Fruit fly (Drosophila melanogaster) whole organism, embryonic: ENCODE measurements around the gene CG9270.
A peak's percentile ranks its signal among the peaks of the same experiment; 100 is the strongest.

Experiments used
- Abd-B ChIP-seq: fragments of 200-800 bp; sonication (Bioruptor generic); optimal IDR thresholded peaks from 2 replicates; lab custom pipeline; 2018; ENCODE audit warnings: missing biosample characterization, mild to moderate bottlenecking, missing genetic modification characterization, moderate library complexity
- Atf3 ChIP-seq: fragments of 200-800 bp; sonication (Bioruptor generic); optimal IDR thresholded peaks from 3 replicates; lab custom pipeline; 2016; ENCODE audit warnings: missing biosample characterization, missing genetic modification characterization
- Atf6 ChIP-seq: fragments of 200-800 bp; sonication (Bioruptor generic); IDR thresholded peaks from 2 replicates; pipeline ENCODE4 v1.3.6; 2022; ENCODE audit warnings: missing biosample characterization, missing genetic modification characterization
- Bgb ChIP-seq: fragments of 200-800 bp; sonication (Bioruptor generic); IDR thresholded peaks from 2 replicates; pipeline ENCODE4 v1.3.6; 2022; ENCODE audit warnings: missing biosample characterization, missing genetic modification characterization; ENCODE audit not compliant: partially characterized antibody
- CG1024 ChIP-seq: fragments of 200-800 bp; sonication (Bioruptor generic); IDR thresholded peaks from 2 replicates; pipeline ENCODE4 v1.3.6; 2022; ENCODE audit warnings: missing biosample characterization, missing genetic modification characterization
- CG10321 ChIP-seq: fragments of 200-800 bp; sonication (Bioruptor generic); IDR thresholded peaks from 2 replicates; pipeline ENCODE4 v1.3.6; 2022; ENCODE audit warnings: missing biosample characterization, missing genetic modification characterization
- CG10565 ChIP-seq: fragments of 200-800 bp; sonication (Bioruptor generic); optimal IDR thresholded peaks from 3 replicates; lab custom pipeline; 2016; ENCODE audit warnings: missing biosample characterization, mild to moderate bottlenecking, missing genetic modification characterization
- CG10654 ChIP-seq: fragments of 200-800 bp; sonication (Bioruptor generic); optimal IDR thresholded peaks from 2 replicates; lab custom pipeline; 2016; ENCODE audit warnings: missing biosample characterization, missing genetic modification characterization
- CG11247 ChIP-seq: fragments of 200-800 bp; sonication (Bioruptor generic); IDR thresholded peaks from 2 replicates; pipeline ENCODE4 v1.3.6; 2022; ENCODE audit warnings: missing biosample characterization, missing genetic modification characterization
- CG11504 ChIP-seq: fragments of 200-800 bp; sonication (Bioruptor generic); optimal IDR thresholded peaks from 3 replicates; lab custom pipeline; 2019; ENCODE audit warnings: missing biosample characterization, mild to moderate bottlenecking, missing genetic modification characterization, moderate library complexity
- CG12659 ChIP-seq: fragments of 200-800 bp; sonication (Bioruptor generic); optimal IDR thresholded peaks from 3 replicates; lab custom pipeline; 2017; ENCODE audit warnings: mild to moderate bottlenecking, missing biosample characterization, missing genetic modification reagents, missing genetic modification characterization
- CG13287 ChIP-seq: fragments of 200-800 bp; sonication (Bioruptor generic); IDR thresholded peaks from 2 replicates; pipeline ENCODE4 v1.3.6; 2022; ENCODE audit warnings: missing biosample characterization, missing genetic modification characterization; ENCODE audit not compliant: partially characterized antibody
- CG13624 ChIP-seq: fragments of 200-800 bp; sonication (Bioruptor generic); optimal IDR thresholded peaks from 2 replicates; lab custom pipeline; 2016; ENCODE audit warnings: missing biosample characterization, missing genetic modification characterization
- CG15514 ChIP-seq: fragments of 200-800 bp; sonication (Bioruptor generic); optimal IDR thresholded peaks from 3 replicates; lab custom pipeline; 2017; ENCODE audit warnings: missing biosample characterization, missing genetic modification characterization, mild to moderate bottlenecking, moderate library complexity, missing genetic modification reagents
- CG1603 ChIP-seq: fragments of 200-800 bp; sonication (Bioruptor generic); optimal IDR thresholded peaks from 2 replicates; lab custom pipeline; 2019; ENCODE audit warnings: missing biosample characterization, mild to moderate bottlenecking, missing genetic modification characterization, moderate library complexity
- CG18262 ChIP-seq: fragments of 200-800 bp; optimal IDR thresholded peaks from 3 replicates; lab custom pipeline; 2019; ENCODE audit warnings: missing biosample characterization, mild to moderate bottlenecking, missing genetic modification characterization, moderate library complexity
- CG2116 ChIP-seq: fragments of 200-800 bp; sonication (Bioruptor generic); optimal IDR thresholded peaks from 3 replicates; lab custom pipeline; 2018; ENCODE audit warnings: missing biosample characterization, mild to moderate bottlenecking, missing genetic modification characterization
- CG3281 ChIP-seq: fragments of 200-800 bp; sonication (Bioruptor generic); optimal IDR thresholded peaks from 3 replicates; lab custom pipeline; 2017; ENCODE audit warnings: missing biosample characterization, mild to moderate bottlenecking, missing genetic modification characterization
- CG3726 ChIP-seq: fragments of 200-800 bp; sonication (Bioruptor generic); IDR thresholded peaks from 3 replicates; pipeline ENCODE4, ENCODE4 v1.3.6; 2022; ENCODE audit warnings: missing biosample characterization, missing genetic modification characterization
- CG7556 ChIP-seq: fragments of 200-800 bp; sonication (Bioruptor generic); optimal IDR thresholded peaks from 2 replicates; lab custom pipeline; 2017; ENCODE audit warnings: missing biosample characterization, mild to moderate bottlenecking, missing genetic modification characterization
- CG7745 ChIP-seq: fragments of 200-800 bp; sonication (Bioruptor generic); optimal IDR thresholded peaks from 2 replicates; lab custom pipeline; 2018; ENCODE audit warnings: missing biosample characterization, mild to moderate bottlenecking, missing genetic modification characterization, moderate library complexity
- CG8924 ChIP-seq: fragments of 200-800 bp; optimal IDR thresholded peaks from 3 replicates; lab custom pipeline; 2019; ENCODE audit warnings: missing biosample characterization, mild to moderate bottlenecking, missing genetic modification characterization, moderate library complexity
- CG9437 ChIP-seq: fragments of 200-800 bp; sonication (Bioruptor generic); optimal IDR thresholded peaks from 2 replicates; lab custom pipeline; 2018; ENCODE audit warnings: missing biosample characterization, mild to moderate bottlenecking, missing genetic modification characterization
- CTCF ChIP-seq: fragments of 200-800 bp; sonication (Bioruptor generic); optimal IDR thresholded peaks from 2 replicates; lab custom pipeline; 2017; ENCODE audit warnings: missing biosample characterization, mild to moderate bottlenecking, missing genetic modification characterization, moderate library complexity
- Dbx ChIP-seq: fragments of 200-800 bp; sonication (Bioruptor generic); IDR thresholded peaks from 3 replicates; pipeline ENCODE4 v1.3.6; 2022; ENCODE audit warnings: missing biosample characterization, missing genetic modification characterization
- Dip2 ChIP-seq: fragments of 200-800 bp; sonication (Bioruptor generic); IDR thresholded peaks from 2 replicates; pipeline ENCODE4 v1.3.6; 2022; ENCODE audit warnings: missing biosample characterization, missing genetic modification characterization
- Dp ChIP-seq: fragments of 200-800 bp; sonication (Bioruptor generic); optimal IDR thresholded peaks from 2 replicates; lab custom pipeline; 2018; ENCODE audit warnings: missing biosample characterization, mild to moderate bottlenecking, missing genetic modification characterization, moderate library complexity
- Dref ChIP-seq: fragments of 200-800 bp; sonication (Bioruptor generic); IDR thresholded peaks from 2 replicates; pipeline ENCODE4 v1.3.6; 2022; ENCODE audit warnings: missing biosample characterization, missing genetic modification characterization
- Ets97D ChIP-seq: fragments of 200-800 bp; sonication (Bioruptor generic); optimal IDR thresholded peaks from 3 replicates; lab custom pipeline; 2016; ENCODE audit warnings: missing biosample characterization, missing genetic modification characterization
- Myb ChIP-seq: fragments of 200-800 bp; sonication (Bioruptor generic); optimal IDR thresholded peaks from 2 replicates; lab custom pipeline; 2016; ENCODE audit warnings: missing biosample characterization, missing genetic modification characterization
- Nf-YB ChIP-seq: fragments of 200-800 bp; sonication (Bioruptor generic); optimal IDR thresholded peaks from 3 replicates; lab custom pipeline; 2019; ENCODE audit warnings: missing biosample characterization, mild to moderate bottlenecking, missing genetic modification characterization, moderate library complexity
- Sin3A ChIP-seq: fragments of >200 bp; optimal IDR thresholded peaks from 2 replicates; lab custom pipeline; 2018
- Sry-δ ChIP-seq: fragments of 200-800 bp; sonication (Bioruptor generic); optimal IDR thresholded peaks from 2 replicates; lab custom pipeline; 2016; ENCODE audit warnings: missing biosample characterization, missing genetic modification characterization
- Trl ChIP-seq, 3 experiments: fragments of >200 bp in 2 of 3; fragments of 200-800 bp in 1 of 3; sonication (Bioruptor generic) in 1 of 3; optimal IDR thresholded peaks; 2 replicates in 1 of 3; 3 replicates in 2 of 3; lab custom pipeline; 2016 to 2017; ENCODE audit warnings: missing biosample characterization in 1 of 3, missing genetic modification characterization in 1 of 3
- YL-1 ChIP-seq: fragments of 200-800 bp; sonication (Bioruptor generic); optimal IDR thresholded peaks from 3 replicates; lab custom pipeline; 2017; ENCODE audit warnings: missing biosample characterization, mild to moderate bottlenecking, missing genetic modification characterization
- aop ChIP-seq: fragments of 200-800 bp; sonication (Bioruptor generic); IDR thresholded peaks from 2 replicates; pipeline ENCODE4 v1.3.6; 2022; ENCODE audit warnings: missing biosample characterization, missing genetic modification characterization
- br ChIP-seq: fragments of >200 bp; optimal IDR thresholded peaks from 2 replicates; lab custom pipeline; 2017
- cato ChIP-seq: fragments of 200-800 bp; sonication (Bioruptor generic); optimal IDR thresholded peaks from 2 replicates; lab custom pipeline; 2016; ENCODE audit warnings: missing biosample characterization, missing genetic modification characterization, borderline replicate concordance
- grau ChIP-seq: fragments of 200-800 bp; optimal IDR thresholded peaks from 3 replicates; lab custom pipeline; 2019; ENCODE audit warnings: missing biosample characterization, mild to moderate bottlenecking, missing genetic modification characterization, moderate library complexity
- gsb-n ChIP-seq: fragments of 200-800 bp; sonication (Bioruptor generic); optimal IDR thresholded peaks from 3 replicates; lab custom pipeline; 2018; ENCODE audit warnings: missing biosample characterization, mild to moderate bottlenecking, missing genetic modification characterization
- hbn ChIP-seq: fragments of 200-800 bp; sonication (Bioruptor generic); IDR thresholded peaks from 2 replicates; pipeline ENCODE4 v1.3.6; 2022; ENCODE audit warnings: missing biosample characterization, missing genetic modification characterization; ENCODE audit not compliant: partially characterized antibody
- her ChIP-seq: fragments of 200-800 bp; sonication (Bioruptor generic); optimal IDR thresholded peaks from 2 replicates; lab custom pipeline; 2016; ENCODE audit warnings: missing biosample characterization, missing genetic modification characterization
- pan ChIP-seq, 4 experiments: fragments of >200 bp in 3 of 4; fragments of 200-800 bp in 1 of 4; sonication (Bioruptor generic) in 1 of 4; optimal IDR thresholded peaks in 3 of 4; IDR thresholded peaks in 1 of 4; 2 replicates each; pipeline versions ENCODE4 v1.3.6 to Lab custom; 2017 to 2022; ENCODE audit warnings: missing biosample characterization in 2 of 4, missing genetic modification characterization in 2 of 4, mixed read lengths in 1 of 4
- pb ChIP-seq: fragments of 200-800 bp; sonication (Bioruptor generic); optimal IDR thresholded peaks from 3 replicates; lab custom pipeline; 2016; ENCODE audit warnings: missing biosample characterization, missing genetic modification characterization
- phol ChIP-seq: fragments of 200-800 bp; sonication (Bioruptor generic); optimal IDR thresholded peaks from 3 replicates; lab custom pipeline; 2018; ENCODE audit warnings: missing biosample characterization, mild to moderate bottlenecking, missing genetic modification characterization, moderate library complexity
- run ChIP-seq: fragments of 200-800 bp; sonication (Bioruptor generic); optimal IDR thresholded peaks from 3 replicates; lab custom pipeline; 2018; ENCODE audit warnings: missing biosample characterization, mild to moderate bottlenecking, missing genetic modification characterization
- sens ChIP-seq: fragments of 200-800 bp; sonication (Bioruptor generic); peaks from one replicate; lab custom pipeline; 2016; ENCODE audit warnings: missing biosample characterization, missing genetic modification characterization
- sisA ChIP-seq: fragments of 200-800 bp; sonication (Bioruptor generic); IDR thresholded peaks from 2 replicates; pipeline ENCODE4 v1.3.6; 2022; ENCODE audit warnings: missing biosample characterization, missing genetic modification characterization
- sr ChIP-seq: fragments of 200-800 bp; sonication (Bioruptor generic); IDR thresholded peaks from 3 replicates; pipeline ENCODE4 v1.3.6; 2022; ENCODE audit warnings: missing biosample characterization, missing genetic modification characterization
- stwl ChIP-seq: fragments of 200-800 bp; sonication (Bioruptor generic); optimal IDR thresholded peaks from 3 replicates; lab custom pipeline; 2018; ENCODE audit warnings: missing biosample characterization, mild to moderate bottlenecking, missing genetic modification characterization, moderate library complexity
- trem ChIP-seq: fragments of 200-800 bp; optimal IDR thresholded peaks from 3 replicates; lab custom pipeline; 2019; ENCODE audit warnings: missing biosample characterization, mild to moderate bottlenecking, missing genetic modification characterization, moderate library complexity
- yki ChIP-seq: fragments of >200 bp; optimal IDR thresholded peaks from 3 replicates; lab custom pipeline; 2018

The CG9270 gene

dm6 chr2L:20927653-20928052, 6.3 kb downstream of the CG9270 start, which contains the start of gene Nthl1:
Gene Nthl1 (minus strand): TSS chr2L:20927860.
- no peak for TF ChIP-seq Trl (optimal IDR thresholded peaks at IDR 0.05; lab: Kevin White, UChicago)
- no peak for TF ChIP-seq Trl (GFP tag; optimal IDR thresholded peaks at IDR 0.05; lab: Kevin White, UChicago)
- TF ChIP-seq hbn (GFP tag; lab: Robert Waterston, UW): 0 out of 2 replicates have a peak, but pooled peaks have one; percentile 33
- TF ChIP-seq Sry-δ: peak; percentile 40
- no peak for TF ChIP-seq CG12659 (GFP tag; lab: Kevin White, UChicago)
- TF ChIP-seq CG9437 (GFP tag; lab: Kevin White, UChicago): no peak
- no peak for TF ChIP-seq CG8924
- no peak for TF ChIP-seq br (lab: Kevin White, UChicago)
- TF ChIP-seq Abd-B (GFP tag; lab: Kevin White, UChicago): no peak
- no peak for TF ChIP-seq Dip2 (GFP tag; lab: Robert Waterston, UW)
- TF ChIP-seq phol (tag; lab: Kevin White, UChicago): peak; percentile 71
- TF ChIP-seq sisA (GFP tag; lab: Robert Waterston, UW): no peak
- TF ChIP-seq Atf3 (GFP tag; lab: Kevin White, UChicago): no peak
- no peak for TF ChIP-seq CG10321 (GFP tag; lab: Robert Waterston, UW)
- TF ChIP-seq CG3281: no peak
- TF ChIP-seq Dp: peak; percentile 91
- TF ChIP-seq aop (GFP tag; lab: Robert Waterston, UW): no peak
- TF ChIP-seq CG13624 (GFP tag; lab: Kevin White, UChicago): no peak
- TF ChIP-seq CG7745 (tag; lab: Kevin White, UChicago): no peak
- no peak for TF ChIP-seq CG3726
- TF ChIP-seq CG11247 (GFP tag; lab: Robert Waterston, UW): no peak
- TF ChIP-seq CG10654 (GFP tag; lab: Kevin White, UChicago): no peak
- TF ChIP-seq CG1603 (tag; lab: Kevin White, UChicago): peak; percentile 50
- TF ChIP-seq CG18262 (tag; lab: Kevin White, UChicago): no peak
- peak; percentile 28 for TF ChIP-seq sens (GFP tag; lab: Kevin White, UChicago)
- peak; percentile 65 for TF ChIP-seq Dref (GFP tag; lab: Robert Waterston, UW)
- no peak for TF ChIP-seq cato (GFP tag; lab: Kevin White, UChicago)
- TF ChIP-seq pan (optimal IDR thresholded peaks at IDR 0.05; lab: Kevin White, UChicago): no peak
- TF ChIP-seq pan (GFP tag; optimal IDR thresholded peaks at IDR 0.05 in 1 of 2, IDR thresholded peaks at IDR 0.05 in 1 of 2): no peak
- TF ChIP-seq Bgb (GFP tag; lab: Robert Waterston, UW): 0 out of 2 replicates have a peak, but pooled peaks have one; percentile 32
- no peak for TF ChIP-seq Atf6 (GFP tag; lab: Robert Waterston, UW)
- no peak for TF ChIP-seq her (GFP tag; lab: Kevin White, UChicago)
- TF ChIP-seq pb (GFP tag; lab: Kevin White, UChicago): no peak
- TF ChIP-seq CG1024: no peak
- TF ChIP-seq CG2116: peak; percentile 44
- TF ChIP-seq stwl: peak; percentile 21
- peak; percentile 35 for TF ChIP-seq CG13287
- TF ChIP-seq Nf-YB (GFP tag; lab: Kevin White, UChicago): no peak
- TF ChIP-seq CG7556 (GFP tag; lab: Kevin White, UChicago): no peak
- no peak for TF ChIP-seq CG11504
- no peak for TF ChIP-seq CG10565 (GFP tag; lab: Kevin White, UChicago)
- TF ChIP-seq trem: peak; percentile 11
- no peak for TF ChIP-seq run
- peak; percentile 35 for TF ChIP-seq gsb-n (tag; lab: Kevin White, UChicago)
- TF ChIP-seq Dbx: no peak
- TF ChIP-seq YL-1 (GFP tag; lab: Kevin White, UChicago): no peak
- no peak for TF ChIP-seq yki (lab: Kevin White, UChicago)
- TF ChIP-seq Ets97D (GFP tag; lab: Kevin White, UChicago): peak; percentile 33
- TF ChIP-seq sr: no peak
- no peak for TF ChIP-seq grau (tag; lab: Kevin White, UChicago)
- peak; percentile 13 for TF ChIP-seq CG15514 (GFP tag; lab: Kevin White, UChicago)
- TF ChIP-seq CTCF: peak; percentile 46
- peak; percentile 33 for TF ChIP-seq Myb
- TF ChIP-seq Sin3A (lab: Kevin White, UChicago): peak; percentile 37
